Fruit fly (Drosophila melanogaster) whole organism, embryonic: ENCODE data around the gene Ser7.

Experiments
- Blimp-1 ChIP-seq: fragments of 200-800 bp; sonication (Bioruptor generic); optimal IDR thresholded peaks from 3 replicates; lab custom pipeline; 2018; ENCODE audit warnings: missing biosample characterization, missing genetic modification characterization, mild to moderate bottlenecking, moderate library complexity, missing genetic modification reagents
- BtbVII ChIP-seq: fragments of 200-800 bp; sonication (Bioruptor generic); optimal IDR thresholded peaks from 3 replicates; lab custom pipeline; 2017; ENCODE audit warnings: missing biosample characterization, mild to moderate bottlenecking, missing genetic modification characterization
- CG10274 ChIP-seq: fragments of 200-800 bp; sonication (Bioruptor generic); optimal IDR thresholded peaks from 3 replicates; lab custom pipeline; 2017; ENCODE audit warnings: missing biosample characterization, mild to moderate bottlenecking, missing genetic modification characterization
- CG10321 ChIP-seq: fragments of 200-800 bp; sonication (Bioruptor generic); IDR thresholded peaks from 2 replicates; pipeline ENCODE4 v1.3.6; 2022; ENCODE audit warnings: missing biosample characterization, missing genetic modification characterization
- CG10543 ChIP-seq: fragments of 200-800 bp; sonication (Bioruptor generic); optimal IDR thresholded peaks from 3 replicates; lab custom pipeline; 2017; ENCODE audit warnings: missing biosample characterization, mild to moderate bottlenecking, missing genetic modification characterization, moderate library complexity
- CG12104 ChIP-seq: fragments of 200-800 bp; sonication (Bioruptor generic); optimal IDR thresholded peaks from 3 replicates; lab custom pipeline; 2016; ENCODE audit warnings: missing biosample characterization, missing genetic modification characterization
- CG13894 ChIP-seq: fragments of 200-800 bp; sonication (Bioruptor generic); optimal IDR thresholded peaks from 3 replicates; lab custom pipeline; 2018; ENCODE audit warnings: missing biosample characterization, mild to moderate bottlenecking, missing genetic modification characterization, moderate library complexity
- CG15696 ChIP-seq: fragments of 200-800 bp; sonication (Bioruptor generic); optimal IDR thresholded peaks from 2 replicates; lab custom pipeline; 2019; ENCODE audit warnings: missing biosample characterization, mild to moderate bottlenecking, missing genetic modification characterization, moderate library complexity
- CG18619 ChIP-seq: fragments of 200-800 bp; sonication (Bioruptor generic); optimal IDR thresholded peaks from 3 replicates; lab custom pipeline; 2017; ENCODE audit warnings: missing biosample characterization, mild to moderate bottlenecking, missing genetic modification characterization
- CG2129 ChIP-seq: fragments of 200-800 bp; sonication (Bioruptor generic); IDR thresholded peaks from 2 replicates; pipeline ENCODE4 v1.3.6; 2022; ENCODE audit warnings: missing biosample characterization, missing genetic modification characterization; ENCODE audit not compliant: partially characterized antibody
- CG30403 ChIP-seq: fragments of 200-800 bp; sonication (Bioruptor generic); optimal IDR thresholded peaks from 3 replicates; lab custom pipeline; 2016; ENCODE audit warnings: missing biosample characterization, missing genetic modification characterization
- CG4282 ChIP-seq: fragments of 200-800 bp; sonication (Bioruptor generic); optimal IDR thresholded peaks from 2 replicates; lab custom pipeline; 2016; ENCODE audit warnings: missing biosample characterization, missing genetic modification characterization
- CG6683 ChIP-seq: fragments of 200-800 bp; sonication (Bioruptor generic); optimal IDR thresholded peaks from 2 replicates; lab custom pipeline; 2017; ENCODE audit warnings: missing biosample characterization, mild to moderate bottlenecking, missing genetic modification characterization, missing genetic modification reagents
- CG6765 ChIP-seq: fragments of 200-800 bp; sonication (Bioruptor generic); optimal IDR thresholded peaks from 3 replicates; lab custom pipeline; 2017; ENCODE audit warnings: missing biosample characterization, mild to moderate bottlenecking, missing genetic modification characterization
- CG8359 ChIP-seq: fragments of 200-800 bp; sonication (Bioruptor generic); optimal IDR thresholded peaks from 2 replicates; lab custom pipeline; 2017; ENCODE audit warnings: missing biosample characterization, mild to moderate bottlenecking, missing genetic modification characterization, borderline replicate concordance
- CG8944 ChIP-seq: fragments of 200-800 bp; sonication (Bioruptor generic); optimal IDR thresholded peaks from 3 replicates; lab custom pipeline; 2016; ENCODE audit warnings: missing biosample characterization, missing genetic modification characterization
- CG9437 ChIP-seq: fragments of 200-800 bp; sonication (Bioruptor generic); optimal IDR thresholded peaks from 2 replicates; lab custom pipeline; 2018; ENCODE audit warnings: missing biosample characterization, mild to moderate bottlenecking, missing genetic modification characterization
- CG9876 ChIP-seq: fragments of 200-800 bp; sonication (Bioruptor generic); optimal IDR thresholded peaks from 2 replicates; lab custom pipeline; 2016; ENCODE audit warnings: missing biosample characterization, missing genetic modification characterization
- CG9932 ChIP-seq: fragments of 200-800 bp; sonication (Bioruptor generic); IDR thresholded peaks from 2 replicates; pipeline ENCODE4 v1.3.6; 2022; ENCODE audit warnings: missing biosample characterization, missing genetic modification characterization
- CkIIα-i1 ChIP-seq: fragments of 200-800 bp; sonication (Bioruptor generic); IDR thresholded peaks from 2 replicates; pipeline ENCODE4 v1.3.6; 2022; ENCODE audit warnings: missing biosample characterization, missing genetic modification characterization
- Fer3 ChIP-seq: fragments of 200-800 bp; sonication (Bioruptor generic); optimal IDR thresholded peaks from 2 replicates; lab custom pipeline; 2018; ENCODE audit warnings: missing biosample characterization, mild to moderate bottlenecking, missing genetic modification characterization, moderate library complexity
- GATAe ChIP-seq: fragments of 200-800 bp; sonication (Bioruptor generic); conservative IDR thresholded peaks from 2 replicates; pipeline ENCODE4 v1.3.6; 2022; ENCODE audit warnings: missing biosample characterization, missing genetic modification characterization
- Kr ChIP-seq: fragments of 200-800 bp; sonication (Bioruptor generic); optimal IDR thresholded peaks from 2 replicates; lab custom pipeline; 2017; ENCODE audit warnings: missing biosample characterization, mild to moderate bottlenecking, missing genetic modification characterization
- Lpt ChIP-seq: fragments of >200 bp; optimal IDR thresholded peaks from 2 replicates; lab custom pipeline; 2018; ENCODE audit warnings: missing biosample characterization, missing genetic modification characterization
- Myb ChIP-seq: fragments of 200-800 bp; sonication (Bioruptor generic); optimal IDR thresholded peaks from 2 replicates; lab custom pipeline; 2016; ENCODE audit warnings: missing biosample characterization, missing genetic modification characterization
- Ptx1 ChIP-seq: fragments of 200-800 bp; sonication (Bioruptor generic); IDR thresholded peaks from 2 replicates; pipeline ENCODE4 v1.3.6; 2022; ENCODE audit warnings: missing biosample characterization, missing genetic modification characterization
- Tbp ChIP-seq: fragments of >200 bp; optimal IDR thresholded peaks from 2 replicates; lab custom pipeline; 2018; ENCODE audit warnings: missing biosample characterization, missing genetic modification characterization
- ac ChIP-seq: fragments of 200-800 bp; sonication (Bioruptor generic); optimal IDR thresholded peaks from 3 replicates; lab custom pipeline; 2017; ENCODE audit warnings: missing biosample characterization, mild to moderate bottlenecking, missing genetic modification characterization
- amos ChIP-seq: fragments of 200-800 bp; sonication (Bioruptor generic); IDR thresholded peaks from 2 replicates; pipeline ENCODE4 v1.3.6; 2022; ENCODE audit warnings: missing biosample characterization, missing genetic modification characterization; ENCODE audit not compliant: partially characterized antibody
- aop ChIP-seq: fragments of 200-800 bp; sonication (Bioruptor generic); IDR thresholded peaks from 2 replicates; pipeline ENCODE4 v1.3.6; 2022; ENCODE audit warnings: missing biosample characterization, missing genetic modification characterization
- ap ChIP-seq: fragments of 200-800 bp; sonication (Bioruptor generic); IDR thresholded peaks from 2 replicates; pipeline ENCODE4 v1.3.6; 2022; ENCODE audit warnings: missing biosample characterization, missing genetic modification characterization
- ash1 ChIP-seq: fragments of 200-800 bp; sonication (Bioruptor generic); optimal IDR thresholded peaks from 2 replicates; lab custom pipeline; 2018; ENCODE audit warnings: missing biosample characterization, mild to moderate bottlenecking, missing genetic modification characterization
- caup ChIP-seq: fragments of 200-800 bp; sonication (Bioruptor generic); optimal IDR thresholded peaks from 3 replicates; lab custom pipeline; 2017; ENCODE audit warnings: missing biosample characterization, mild to moderate bottlenecking, missing genetic modification characterization, moderate library complexity; ENCODE audit not compliant: severe bottlenecking
- cwo ChIP-seq: fragments of 200-800 bp; sonication (Bioruptor generic); optimal IDR thresholded peaks from 3 replicates; lab custom pipeline; 2017; ENCODE audit warnings: missing biosample characterization, missing genetic modification characterization, mild to moderate bottlenecking, moderate library complexity, missing genetic modification reagents
- dm ChIP-seq: fragments of 200-800 bp; sonication (Bioruptor generic); optimal IDR thresholded peaks from 3 replicates; lab custom pipeline; 2016; ENCODE audit warnings: missing biosample characterization, missing genetic modification characterization
- dpn ChIP-seq, 2 experiments: fragments of 200-800 bp; sonication (Bioruptor generic); optimal IDR thresholded peaks; 3 replicates each; lab custom pipeline; 2016; ENCODE audit warnings: missing biosample characterization in 2 of 2, missing genetic modification characterization in 2 of 2
- emc ChIP-seq: fragments of 200-800 bp; sonication (Bioruptor generic); optimal IDR thresholded peaks from 2 replicates; lab custom pipeline; 2016; ENCODE audit warnings: missing biosample characterization, missing genetic modification characterization
- gfzf ChIP-seq: fragments of 200-800 bp; sonication (Bioruptor generic); optimal IDR thresholded peaks from 2 replicates; lab custom pipeline; 2016; ENCODE audit warnings: missing biosample characterization, mild to moderate bottlenecking, missing genetic modification characterization, moderate library complexity
- grau ChIP-seq: fragments of 200-800 bp; optimal IDR thresholded peaks from 3 replicates; lab custom pipeline; 2019; ENCODE audit warnings: missing biosample characterization, mild to moderate bottlenecking, missing genetic modification characterization, moderate library complexity
- hb ChIP-seq: fragments of 200-800 bp; sonication (Bioruptor generic); IDR thresholded peaks from 3 replicates; pipeline ENCODE4 v1.3.6; 2022; ENCODE audit warnings: missing biosample characterization, missing genetic modification characterization; ENCODE audit not compliant: partially characterized antibody
- hkb ChIP-seq, 2 experiments: fragments of 200-800 bp in 1 of 2; fragments of >200 bp in 1 of 2; sonication (Bioruptor generic) in 1 of 2; IDR thresholded peaks in 1 of 2; optimal IDR thresholded peaks in 1 of 2; 2 replicates each; pipeline versions ENCODE4 v1.3.6 to Lab custom; 2017 to 2022; ENCODE audit warnings: missing biosample characterization in 1 of 2, missing genetic modification characterization in 1 of 2
- klu ChIP-seq: fragments of 200-800 bp; sonication (Bioruptor generic); IDR thresholded peaks from 2 replicates; pipeline ENCODE4 v1.3.6; 2022; ENCODE audit warnings: missing biosample characterization, missing genetic modification characterization
- nerfin-1 ChIP-seq: fragments of 200-800 bp; sonication (Bioruptor generic); optimal IDR thresholded peaks from 3 replicates; lab custom pipeline; 2019; ENCODE audit warnings: missing biosample characterization, mild to moderate bottlenecking, missing genetic modification characterization, moderate library complexity
- otp ChIP-seq: fragments of 200-800 bp; sonication (Bioruptor generic); IDR thresholded peaks from 3 replicates; pipeline ENCODE4, ENCODE4 v1.3.6; 2022; ENCODE audit warnings: missing biosample characterization, missing genetic modification characterization
- p53 ChIP-seq: fragments of 200-800 bp; sonication (Bioruptor generic); optimal IDR thresholded peaks from 2 replicates; lab custom pipeline; 2016; ENCODE audit warnings: missing biosample characterization, missing genetic modification characterization
- sd ChIP-seq: fragments of 200-800 bp; sonication (Bioruptor generic); optimal IDR thresholded peaks from 3 replicates; lab custom pipeline; 2018; ENCODE audit warnings: missing biosample characterization, mild to moderate bottlenecking, missing genetic modification characterization, moderate library complexity
- sens ChIP-seq: fragments of 200-800 bp; sonication (Bioruptor generic); peaks from one replicate; lab custom pipeline; 2016; ENCODE audit warnings: missing biosample characterization, missing genetic modification characterization
- sna ChIP-seq: fragments of 200-800 bp; sonication (Bioruptor generic); IDR thresholded peaks from 2 replicates; pipeline ENCODE4 v1.3.6; 2022; ENCODE audit warnings: missing biosample characterization, missing genetic modification characterization; ENCODE audit not compliant: partially characterized antibody
- usp ChIP-seq: fragments of >200 bp; optimal IDR thresholded peaks from 2 replicates; lab custom pipeline; 2017; ENCODE audit warnings: missing biosample characterization, missing genetic modification characterization
- z ChIP-seq: fragments of 200-800 bp; sonication (Bioruptor generic); IDR thresholded peaks from 3 replicates; pipeline ENCODE4 v1.3.6; 2022; ENCODE audit warnings: missing biosample characterization, missing genetic modification characterization

The Ser7 gene

dm6 chrX:9899535-9900179, 34.6 kb downstream of the Ser7 start, which contains the start of gene CG15249 (continued):
- TF ChIP-seq CG9437 (GFP tag; lab: Kevin White, UChicago) (peak; percentile 60), grau (tag; lab: Kevin White, UChicago) (peak; percentile 76), amos (GFP tag; lab: Robert Waterston, UW) (no peak), CG12104 (GFP tag; lab: Kevin White, UChicago) (no peak), caup (GFP tag; lab: Kevin White, UChicago) (no peak), nerfin-1 (tag; lab: Kevin White, UChicago) (peak; percentile 51), CG2129 (no peak), CG9932 (GFP tag; lab: Robert Waterston, UW) (no peak), CG10321 (no peak), CG30403 (GFP tag; lab: Kevin White, UChicago) (peak; percentile 14), CG6765 (GFP tag; lab: Kevin White, UChicago) (no peak), CkIIα-i1 (GFP tag; lab: Robert Waterston, UW) (no peak), BtbVII (GFP tag; lab: Kevin White, UChicago) (peak; percentile 20), sd (tag; lab: Kevin White, UChicago) (no peak), Fer3 (tag; lab: Kevin White, UChicago) (no peak), CG18619 (peak; percentile 48), CG10543 (GFP tag; lab: Kevin White, UChicago) (peak; percentile 14), otp (no peak), z (no peak), Kr (GFP tag; lab: Kevin White, UChicago) (no peak), Blimp-1 (peak; percentile 66), GATAe (GFP tag; lab: Robert Waterston, UW) (no peak), CG6683 (GFP tag; lab: Kevin White, UChicago) (no peak), CG10274 (GFP tag; lab: Kevin White, UChicago) (no peak), CG13894 (tag; lab: Kevin White, UChicago) (no peak), Ptx1 (no peak; the same call in none of the 2 replicates), p53 (no peak), hb (no peak), klu (GFP tag; lab: Robert Waterston, UW) (no peak), aop (GFP tag; lab: Robert Waterston, UW) (no peak), cwo (peak; percentile 42), CG8359 (no peak), CG9876 (GFP tag; lab: Kevin White, UChicago) (no peak), CG4282 (GFP tag; lab: Kevin White, UChicago) (no peak), sna (GFP tag; lab: Robert Waterston, UW) (no peak), usp (GFP tag; lab: Kevin White, UChicago) (no peak), dm (no peak), hkb (optimal IDR thresholded peaks at IDR 0.05; lab: Kevin White, UChicago) (no peak), hkb (GFP tag; IDR thresholded peaks at IDR 0.05; lab: Robert Waterston, UW) (peak; percentile 41; the same call in 1 of the 2 replicates), Tbp (GFP tag; lab: Kevin White, UChicago) (no peak), Lpt (GFP tag; lab: Kevin White, UChicago) (no peak), ash1 (GFP tag; lab: Kevin White, UChicago) (no peak), gfzf (GFP tag; lab: Kevin White, UChicago) (no peak), sens (no peak), CG8944 (GFP tag; lab: Kevin White, UChicago) (no peak), Myb (GFP tag; lab: Kevin White, UChicago) (no peak), ac (GFP tag; lab: Kevin White, UChicago) (no peak), CG15696 (tag; lab: Kevin White, UChicago) (no peak), ap (GFP tag; lab: Robert Waterston, UW) (no peak), dpn (GFP tag; optimal IDR thresholded peaks at IDR 0.05; lab: Kevin White, UChicago) (peak in 1 of 2 experiments; percentile 26), emc (no peak)
